Worm (Caenorhabditis elegans): ENCODE results near the gene C14E2.4.

The C14E2.4 gene

ce11 chrX:1816106-1816505, 5.0 kb downstream of the C14E2.4 start, which contains the start of gene C14E2.7:
TSS of gene C14E2.7 (plus strand) at chrX:1816406.
- TF ChIP-seq chd-7 (tag; optimal IDR thresholded peaks at IDR 0.05) (no peak), dox-1 (GFP tag; IDR thresholded peaks at IDR 0.05) (no peak), tlf-1 (GFP tag; optimal IDR thresholded peaks at IDR 0.05) (no peak), sea-2 (GFP tag; IDR thresholded peaks at IDR 0.05) (no peak), mel-28 (tag; optimal IDR thresholded peaks at IDR 0.05; ENCODE audit: borderline replicate concordance) (no peak), F39B2.1 (GFP tag; IDR thresholded peaks at IDR 0.05) (no peak), snpc-1.1 (tag; optimal IDR thresholded peaks at IDR 0.05; ENCODE audit: insufficient read depth) (no peak), Y67H2A.10 (GFP tag; conservative IDR thresholded peaks at IDR 0.05) (no peak)

- no peak for TF ChIP-seq F23B12.7 (tag; optimal IDR thresholded peaks at IDR 0.05; ENCODE audit: insufficient read depth)
- TF ChIP-seq ceh-58 (GFP tag; IDR thresholded peaks at IDR 0.05) = no peak
- no peak for TF ChIP-seq Y79H2A.3 (GFP tag; conservative IDR thresholded peaks at IDR 0.05)
- no peak for TF ChIP-seq sptf-2 (GFP tag; optimal IDR thresholded peaks at IDR 0.05)
- TF ChIP-seq K11D2.4 (GFP tag; IDR thresholded peaks at IDR 0.05) = no peak
- TF ChIP-seq B0035.1 (tag; optimal IDR thresholded peaks at IDR 0.05) = no peak
- no peak for TF ChIP-seq rec-8 (tag; optimal IDR thresholded peaks at IDR 0.05)
- TF ChIP-seq F49E8.2 (tag; optimal IDR thresholded peaks at IDR 0.05; ENCODE audit: insufficient read depth) = no peak
- TF ChIP-seq ccch-3 (GFP tag; optimal IDR thresholded peaks at IDR 0.05) = no peak
- TF ChIP-seq ztf-26 (tag; optimal IDR thresholded peaks at IDR 0.05) = no peak
- TF ChIP-seq ama-1 (optimal IDR thresholded peaks at IDR 0.05) = no peak
- TF ChIP-seq ama-1 (GFP tag; optimal IDR thresholded peaks at IDR 0.05) = no peak
Measured at ce11 chrX:1811436-1811835, 9.7 kb downstream of the C14E2.4 start, which contains the start of gene C14E2.3. TSS of gene C14E2.3 (minus strand) at chrX:1811536.

- TF ChIP-seq aptf-2 (GFP tag; conservative IDR thresholded peaks at IDR 0.05) (no peak), ceh-58 (GFP tag; IDR thresholded peaks at IDR 0.05) (no peak), nhr-179 (tag; optimal IDR thresholded peaks at IDR 0.05) (no peak), ama-1 (optimal IDR thresholded peaks at IDR 0.05) (no peak), ama-1 (GFP tag; optimal IDR thresholded peaks at IDR 0.05) (no peak), madf-6 (GFP tag; IDR thresholded peaks at IDR 0.05) (no peak), hlh-12 (tag; optimal IDR thresholded peaks at IDR 0.05) (no peak), mcd-1 (GFP tag; IDR thresholded peaks at IDR 0.05) (no peak)
Measured at ce11 chrX:1800980-1801506, 20.1 kb downstream of the C14E2.4 start, which contains the start of gene C14E2.11. TSS of gene C14E2.11 (plus strand) at chrX:1801456.

ce11 chrX:1798543-1798942, 22.6 kb downstream of the C14E2.4 start:
- TF ChIP-seq Y53F4B.3 (GFP tag; IDR thresholded peaks at IDR 0.05) = no peak

ce11 chrX:1796067-1796466, 25.1 kb downstream of the C14E2.4 start:
- no peak for TF ChIP-seq mcd-1 (GFP tag; IDR thresholded peaks at IDR 0.05)
- TF ChIP-seq K12H6.12 (tag; optimal IDR thresholded peaks at IDR 0.05) = no peak
- no peak for TF ChIP-seq ets-4 (GFP tag; optimal IDR thresholded peaks at IDR 0.05)
- TF ChIP-seq athp-1 (tag; optimal IDR thresholded peaks at IDR 0.05) = no peak
- no peak for TF ChIP-seq rcor-1 (GFP tag; IDR thresholded peaks at IDR 0.05)
- no peak for TF ChIP-seq F23B12.7 (tag; optimal IDR thresholded peaks at IDR 0.05; ENCODE audit: insufficient read depth)
- TF ChIP-seq hmg-1.2 (GFP tag; IDR thresholded peaks at IDR 0.05) = peak; percentile 89
- no peak for TF ChIP-seq attf-5 (GFP tag; optimal IDR thresholded peaks at IDR 0.05)
